Worm (Caenorhabditis elegans): ENCODE results near the gene metl-5.

- TF ChIP-seq pha-4 (tag; optimal IDR thresholded peaks at IDR 0.05) (no peak), dpl-1 (GFP tag; optimal IDR thresholded peaks at IDR 0.05) (no peak), mxl-1 (tag; optimal IDR thresholded peaks at IDR 0.05) (no peak), ama-1 (optimal IDR thresholded peaks at IDR 0.05) (no peak), ama-1 (GFP tag; optimal IDR thresholded peaks at IDR 0.05) (no peak), sea-2 (GFP tag; IDR thresholded peaks at IDR 0.05) (no peak), sptf-2 (GFP tag; optimal IDR thresholded peaks at IDR 0.05) (no peak), mcd-1 (GFP tag; IDR thresholded peaks at IDR 0.05) (no peak)
Measured at ce11 chrIII:4785714-4786113, 17.1 kb upstream of the metl-5 start, which contains the start of gene mel-28.
